Worm (Caenorhabditis elegans) whole organism, young adult: ENCODE results near the gene Y77E11A.8.
A peak's percentile ranks its signal among the peaks of the same experiment; 100 is the strongest.

Source experiments
- akir-1 ChIP-seq: fragments of 200-800 bp; sonication (Bioruptor generic); optimal IDR thresholded peaks from 2 replicates; lab custom pipeline; 2018; ENCODE audit warnings: mild to moderate bottlenecking, missing genetic modification characterization, moderate library complexity, missing compliant biosample characterization
- mxl-1 ChIP-seq: sonication (generic microtip); optimal IDR thresholded peaks from 2 replicates; lab custom pipeline; 2016; ENCODE audit warnings: missing genetic modification characterization, missing compliant biosample characterization
- tbp1 ChIP-seq: fragments of 200-800 bp; sonication (Bioruptor generic); optimal IDR thresholded peaks from 2 replicates; lab custom pipeline; 2018; ENCODE audit warnings: mild to moderate bottlenecking, missing genetic modification characterization, missing compliant biosample characterization
- unc-62 ChIP-seq: fragments of 150-350 bp; optimal IDR thresholded peaks from 2 replicates; lab custom pipeline; 2014; ENCODE audit warnings: missing biosample characterization, missing genetic modification reagents, missing genetic modification characterization

- TF ChIP-seq tbp1 (GFP tag; lab: Kevin White, UChicago) (peak; percentile 80), unc-62 (no peak), akir-1 (no peak), mxl-1 (tag; lab: Kevin White, UChicago) (no peak)
These were observed 34.8 kb downstream of the Y77E11A.8 start for ce11 chrIV:1390102-1390501.
